Fruit fly (Drosophila melanogaster) whole organism, adult: ENCODE data around the gene Polr2H.

Experiments
- CG7045 ChIP-seq: fragments of 200-800 bp; sonication (Bioruptor generic); optimal IDR thresholded peaks from 2 replicates; lab custom pipeline; 2017; ENCODE audit warnings: missing biosample characterization, mild to moderate bottlenecking, missing genetic modification characterization
- Clk ChIP-seq: fragments of 200-800 bp; sonication (Bioruptor generic); optimal IDR thresholded peaks from 2 replicates; lab custom pipeline; 2017; ENCODE audit warnings: missing biosample characterization, missing genetic modification characterization
- Crg-1 ChIP-seq: fragments of 200-800 bp; sonication (Bioruptor generic); optimal IDR thresholded peaks from 2 replicates; lab custom pipeline; 2016; ENCODE audit warnings: missing biosample characterization, missing genetic modification characterization
- Hr96 ChIP-seq: fragments of 200-800 bp; sonication (Bioruptor generic); optimal IDR thresholded peaks from 2 replicates; lab custom pipeline; 2016; ENCODE audit warnings: missing biosample characterization, missing genetic modification characterization
- tj ChIP-seq: fragments of 200-800 bp; sonication (Bioruptor generic); optimal IDR thresholded peaks from 3 replicates; lab custom pipeline; 2017; ENCODE audit warnings: missing biosample characterization, mild to moderate bottlenecking, missing genetic modification characterization, moderate library complexity

- TF ChIP-seq tj (GFP tag; lab: Kevin White, UChicago) (no peak), Clk (GFP tag; lab: Kevin White, UChicago) (no peak), Hr96 (GFP tag; lab: Kevin White, UChicago) (no peak), CG7045 (GFP tag; lab: Kevin White, UChicago) (no peak), Crg-1 (GFP tag; lab: Kevin White, UChicago) (no peak)
These were observed 10.5 kb upstream of the Polr2H start for dm6 chr3L:21718233-21718632.
